Fruit fly (Drosophila melanogaster) Kc167 (cell line): Measurements from ENCODE around the gene yuri.

ENCODE experiments used
- Myc ChIP-seq: fragments of >200 bp; optimal IDR thresholded peaks from 2 replicates; lab custom pipeline; 2017; ENCODE audit warnings: missing external identifiers
- Sin3A ChIP-seq: fragments of >200 bp; optimal IDR thresholded peaks from 2 replicates; lab custom pipeline; 2018; ENCODE audit warnings: missing external identifiers
- h ChIP-seq: fragments of >200 bp; optimal IDR thresholded peaks from 3 replicates; lab custom pipeline; 2018; ENCODE audit warnings: missing external identifiers
- insv ChIP-seq: fragments of >200 bp; optimal IDR thresholded peaks from 3 replicates; lab custom pipeline; 2018; ENCODE audit warnings: missing external identifiers
- psq ChIP-seq: fragments of >200 bp; optimal IDR thresholded peaks from 2 replicates; lab custom pipeline; 2017; ENCODE audit warnings: missing external identifiers
- ttk ChIP-seq: sonication (Bioruptor generic); optimal IDR thresholded peaks from 2 replicates; lab custom pipeline; 2017; ENCODE audit warnings: missing external identifiers

The yuri gene

dm6 chr2L:15264483-15264987 is at the start of gene yuri:
TSS of gene yuri (minus strand) at chr2L:15264692.
- no peak for TF ChIP-seq ttk (lab: Kevin White, UChicago)
- TF ChIP-seq Sin3A (lab: Kevin White, UChicago) = no peak
- no peak for TF ChIP-seq insv (lab: Kevin White, UChicago)
- no peak for TF ChIP-seq Myc (lab: Kevin White, UChicago)
- no peak for TF ChIP-seq psq (lab: Kevin White, UChicago)
- TF ChIP-seq h (lab: Kevin White, UChicago) = no peak

DNA sequence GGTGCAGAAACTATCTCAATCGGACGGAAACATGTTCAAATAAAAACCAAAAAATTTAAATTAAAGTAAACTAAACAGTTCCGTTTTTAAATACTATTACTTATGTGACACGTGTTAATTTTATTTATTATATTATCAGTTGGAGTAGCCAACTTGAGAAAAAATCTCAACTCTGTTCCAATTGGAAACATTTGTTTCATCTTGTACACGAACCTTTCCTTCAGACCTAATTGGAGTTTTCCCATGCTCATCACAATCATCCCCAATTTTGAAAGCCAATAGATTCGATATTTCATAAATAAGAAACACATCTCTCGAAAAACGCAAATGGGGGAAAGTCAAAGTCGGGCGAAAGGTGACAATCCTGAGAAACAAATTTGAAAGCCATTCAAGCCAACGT is 42.3 kb upstream of the yuri start:
- TF ChIP-seq Myc (lab: Kevin White, UChicago) = no peak

DNA sequence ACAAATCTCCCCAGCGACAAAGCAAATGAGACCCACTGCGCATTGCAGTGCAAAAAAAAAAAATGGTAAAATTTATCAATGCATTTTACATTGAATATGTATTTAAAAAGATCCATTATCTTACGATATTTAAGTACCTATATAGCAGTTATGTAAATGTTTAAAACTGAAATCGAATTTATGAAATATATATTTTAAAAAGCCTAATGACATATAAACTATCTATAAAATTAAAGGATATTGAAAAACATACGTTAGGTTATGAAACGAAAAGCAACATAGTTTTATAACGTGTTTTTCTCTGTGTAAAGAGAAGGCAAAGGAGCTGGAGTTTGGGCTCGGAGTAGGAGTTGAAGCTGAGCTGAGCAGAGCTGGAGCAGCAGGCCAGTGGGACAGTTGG is 39.9 kb upstream of the yuri start:
- TF ChIP-seq Sin3A (lab: Kevin White, UChicago) (no peak), insv (lab: Kevin White, UChicago) (no peak), ttk (lab: Kevin White, UChicago) (no peak), Myc (lab: Kevin White, UChicago) (no peak), h (lab: Kevin White, UChicago) (no peak), psq (lab: Kevin White, UChicago) (no peak)

DNA sequence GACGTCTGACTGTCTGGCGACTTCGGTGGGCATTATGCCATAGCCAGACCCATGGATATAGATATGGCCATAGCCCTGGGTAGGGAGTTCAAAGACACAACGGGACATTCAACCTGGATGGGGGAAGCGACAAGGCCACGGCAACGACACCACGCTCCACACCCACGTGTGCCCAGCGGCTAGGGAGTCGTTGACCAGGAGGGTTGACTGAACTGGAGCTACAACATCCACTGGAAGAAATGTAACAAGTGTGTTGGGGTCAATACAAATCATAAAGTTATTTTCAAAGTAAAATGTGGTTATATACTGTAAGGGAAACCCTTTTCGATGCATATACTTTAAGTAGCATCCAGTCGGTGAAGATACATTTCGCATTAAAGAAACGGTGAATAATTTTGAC is 37.3 kb upstream of the yuri start:
- TF ChIP-seq Myc (lab: Kevin White, UChicago) (no peak), insv (lab: Kevin White, UChicago) (no peak), psq (lab: Kevin White, UChicago) (no peak), h (lab: Kevin White, UChicago) (no peak), Sin3A (lab: Kevin White, UChicago) (no peak), ttk (lab: Kevin White, UChicago) (no peak)

dm6 chr2L:15297508-15297907 is 33.0 kb upstream of the yuri start, which contains the start of gene CG15262:
TSS of gene CG15262 (plus strand) at chr2L:15297808.
- no peak for TF ChIP-seq h (lab: Kevin White, UChicago)
- no peak for TF ChIP-seq Myc (lab: Kevin White, UChicago)
- TF ChIP-seq insv (lab: Kevin White, UChicago) = no peak
- no peak for TF ChIP-seq ttk (lab: Kevin White, UChicago)

DNA sequence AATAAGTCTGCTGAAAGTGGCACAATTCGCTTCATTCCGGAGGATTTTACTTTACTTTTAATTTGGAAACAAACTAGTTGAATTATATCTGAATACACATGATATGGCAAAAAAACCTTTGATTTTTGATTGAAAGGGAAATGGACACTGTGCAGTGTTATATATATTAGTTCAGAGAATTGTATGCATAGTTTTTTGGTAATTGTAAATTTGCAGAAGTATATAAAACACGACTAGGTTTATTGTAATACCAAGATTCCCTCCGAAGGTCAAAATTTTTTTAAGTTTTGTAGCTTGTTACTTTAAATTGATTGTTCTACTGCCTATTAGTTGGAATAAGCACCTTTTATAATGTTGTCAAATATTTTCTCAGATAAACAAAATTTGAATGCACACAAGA is 27.6 kb upstream of the yuri start, which contains the start of gene CG15260:
TSS of gene CG15260 (minus strand) at position 101 of the 400 bp plus-strand sequence.
- no peak for TF ChIP-seq Sin3A (lab: Kevin White, UChicago)
- TF ChIP-seq ttk (lab: Kevin White, UChicago) = no peak
- TF ChIP-seq insv (lab: Kevin White, UChicago) = no peak
- no peak for TF ChIP-seq Myc (lab: Kevin White, UChicago)
- TF ChIP-seq psq (lab: Kevin White, UChicago) = no peak
- no peak for TF ChIP-seq h (lab: Kevin White, UChicago)

dm6 chr2L:15284700-15285099 is 20.2 kb upstream of the yuri start, which contains the start of gene CG15263:
TSS of gene CG15263 (plus strand) at chr2L:15285000.
- no peak for TF ChIP-seq ttk (lab: Kevin White, UChicago)
- no peak for TF ChIP-seq h (lab: Kevin White, UChicago)
- TF ChIP-seq Myc (lab: Kevin White, UChicago) = no peak
- TF ChIP-seq insv (lab: Kevin White, UChicago) = no peak
- TF ChIP-seq psq (lab: Kevin White, UChicago) = no peak
- TF ChIP-seq Sin3A (lab: Kevin White, UChicago) = no peak

dm6 chr2L:15280975-15281374 is 16.5 kb upstream of the yuri start:
- TF ChIP-seq insv (lab: Kevin White, UChicago) (no peak), ttk (lab: Kevin White, UChicago) (no peak), Myc (lab: Kevin White, UChicago) (no peak), psq (lab: Kevin White, UChicago) (no peak), Sin3A (lab: Kevin White, UChicago) (no peak), h (lab: Kevin White, UChicago) (no peak)

dm6 chr2L:15275794-15276193 is 11.3 kb upstream of the yuri start:
- TF ChIP-seq h (lab: Kevin White, UChicago) (no peak), insv (lab: Kevin White, UChicago) (no peak), ttk (lab: Kevin White, UChicago) (no peak), psq (lab: Kevin White, UChicago) (no peak), Myc (lab: Kevin White, UChicago) (no peak), Sin3A (lab: Kevin White, UChicago) (no peak)

DNA sequence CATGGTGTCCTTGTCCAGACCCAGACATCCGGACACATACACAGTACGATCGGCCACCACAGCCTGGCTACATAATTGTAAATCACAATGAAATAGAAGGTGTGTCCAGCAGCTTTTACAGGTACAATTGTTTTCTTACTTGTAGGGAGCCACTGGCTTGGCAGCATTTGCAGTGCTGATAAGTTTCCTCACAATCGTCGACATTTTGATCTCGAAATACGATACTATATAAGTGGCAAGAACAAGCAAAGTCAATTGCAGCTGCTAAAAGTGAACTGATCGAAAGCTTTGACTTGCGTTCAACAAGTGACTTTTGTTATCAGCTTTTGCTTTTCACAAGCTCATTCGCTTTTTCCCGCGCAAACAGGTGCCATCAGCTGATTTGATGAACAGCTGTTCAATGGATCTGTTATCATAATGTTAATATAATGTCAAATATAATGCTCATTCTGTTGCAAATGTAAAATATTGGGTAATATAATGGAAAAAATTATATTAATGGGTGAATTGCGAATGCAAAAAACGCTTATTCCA is 10.4 kb upstream of the yuri start, which contains the start of gene UK114:
TSS of gene UK114 (minus strand) at position 309 of the 534 bp plus-strand sequence.
- TF ChIP-seq Myc (lab: Kevin White, UChicago) (no peak), ttk (lab: Kevin White, UChicago) (no peak), Sin3A (lab: Kevin White, UChicago) (no peak), h (lab: Kevin White, UChicago) (no peak), psq (lab: Kevin White, UChicago) (no peak), insv (lab: Kevin White, UChicago) (no peak)

DNA sequence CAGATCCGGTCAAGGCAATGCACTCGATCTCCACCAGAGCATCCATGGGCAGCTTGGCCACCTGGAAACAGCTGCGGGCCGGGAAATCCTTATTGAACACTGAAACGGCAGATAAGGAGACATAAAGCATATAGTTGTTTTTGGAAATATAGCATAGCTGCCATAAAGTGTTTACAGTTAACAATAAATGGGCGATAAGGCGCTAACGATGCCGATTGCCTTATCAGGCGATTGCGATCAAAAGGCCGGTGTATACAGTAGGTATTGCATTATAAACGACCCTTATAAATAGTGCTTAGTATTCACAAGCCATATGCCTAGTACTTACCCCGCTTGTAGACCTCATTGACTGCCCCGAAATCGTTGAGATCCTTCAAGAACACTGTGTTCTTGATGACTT is 9.8 kb upstream of the yuri start:
- TF ChIP-seq Myc (lab: Kevin White, UChicago) = no peak
- TF ChIP-seq Sin3A (lab: Kevin White, UChicago) = no peak
- no peak for TF ChIP-seq ttk (lab: Kevin White, UChicago)
- no peak for TF ChIP-seq h (lab: Kevin White, UChicago)
- no peak for TF ChIP-seq insv (lab: Kevin White, UChicago)
- no peak for TF ChIP-seq psq (lab: Kevin White, UChicago)
